Fruit fly (Drosophila melanogaster) whole organism, adult: ENCODE measurements around the gene Ect3.

ENCODE experiments used
- CG11617 ChIP-seq: fragments of 200-800 bp; sonication (Bioruptor generic); optimal IDR thresholded peaks from 2 replicates; lab custom pipeline; 2017; ENCODE audit warnings: mild to moderate bottlenecking, missing biosample characterization, missing genetic modification reagents, missing genetic modification characterization
- CG14711 ChIP-seq: fragments of 200-800 bp; sonication (Bioruptor generic); optimal IDR thresholded peaks from 2 replicates; lab custom pipeline; 2018; ENCODE audit warnings: missing biosample characterization, mild to moderate bottlenecking, missing genetic modification characterization, moderate library complexity
- CG7045 ChIP-seq: fragments of 200-800 bp; sonication (Bioruptor generic); optimal IDR thresholded peaks from 2 replicates; lab custom pipeline; 2017; ENCODE audit warnings: missing biosample characterization, mild to moderate bottlenecking, missing genetic modification characterization
- Clk ChIP-seq: fragments of 200-800 bp; sonication (Bioruptor generic); optimal IDR thresholded peaks from 2 replicates; lab custom pipeline; 2017; ENCODE audit warnings: missing biosample characterization, missing genetic modification characterization
- Crg-1 ChIP-seq: fragments of 200-800 bp; sonication (Bioruptor generic); optimal IDR thresholded peaks from 2 replicates; lab custom pipeline; 2016; ENCODE audit warnings: missing biosample characterization, missing genetic modification characterization
- cic ChIP-seq: fragments of 200-800 bp; sonication (Bioruptor generic); optimal IDR thresholded peaks from 2 replicates; lab custom pipeline; 2017; ENCODE audit warnings: missing biosample characterization, mild to moderate bottlenecking, missing genetic modification characterization, moderate library complexity
- tj ChIP-seq: fragments of 200-800 bp; sonication (Bioruptor generic); optimal IDR thresholded peaks from 3 replicates; lab custom pipeline; 2017; ENCODE audit warnings: missing biosample characterization, mild to moderate bottlenecking, missing genetic modification characterization, moderate library complexity

- TF ChIP-seq CG7045 (GFP tag; lab: Kevin White, UChicago), result no peak
- TF ChIP-seq CG14711 (tag; lab: Kevin White, UChicago), result no peak
- no peak for TF ChIP-seq cic (GFP tag; lab: Kevin White, UChicago)
- TF ChIP-seq Clk (GFP tag; lab: Kevin White, UChicago), result no peak
- TF ChIP-seq tj (GFP tag; lab: Kevin White, UChicago), result peak; percentile 64
- TF ChIP-seq Crg-1 (GFP tag; lab: Kevin White, UChicago), result no peak
- TF ChIP-seq CG11617 (GFP tag; lab: Kevin White, UChicago), result no peak
Observed at dm6 chr3R:11991538-11992164, 7.4 kb upstream of the Ect3 start.
